Worm (Caenorhabditis elegans) whole organism, early embryonic: ENCODE data around the gene F23B2.10.
"Not testable (repeated sequence)": the region's sequence is repeated elsewhere in the genome, so short reads cannot be mapped to it uniquely, and the experiment has no call there.

Experiments used
- B0310.2 ChIP-seq: sonication (generic microtip); optimal IDR thresholded peaks from 2 replicates; lab custom pipeline; 2016; ENCODE audit warnings: mild to moderate bottlenecking, missing genetic modification characterization, missing compliant biosample characterization
- F13C5.2 ChIP-seq: sonication (generic microtip); optimal IDR thresholded peaks from 2 replicates; lab custom pipeline; 2017; ENCODE audit warnings: mild to moderate bottlenecking, missing genetic modification characterization, inconsistent platforms, missing compliant biosample characterization
- aly-1 ChIP-seq: sonication (generic microtip); optimal IDR thresholded peaks from 2 replicates; lab custom pipeline; 2016; ENCODE audit warnings: missing genetic modification characterization, missing compliant biosample characterization
- ama-1 ChIP-seq: fragments of 150-350 bp; optimal IDR thresholded peaks from 2 replicates; lab custom pipeline; 2014
- ceh-13 ChIP-seq: fragments of 200-800 bp; sonication (Bioruptor generic); optimal IDR thresholded peaks from 2 replicates; lab custom pipeline; 2018; ENCODE audit warnings: mild to moderate bottlenecking, missing genetic modification characterization, missing compliant biosample characterization
- ceh-36 ChIP-seq: sonication (generic microtip); optimal IDR thresholded peaks from 2 replicates; lab custom pipeline; 2016; ENCODE audit warnings: missing genetic modification characterization, inconsistent platforms, missing compliant biosample characterization
- ets-7 ChIP-seq: sonication (generic microtip); optimal IDR thresholded peaks from 2 replicates; lab custom pipeline; 2016; ENCODE audit warnings: missing genotype, missing genetic modification characterization, missing compliant biosample characterization
- flt-1 ChIP-seq: fragments of 200-800 bp; sonication (Bioruptor generic); IDR thresholded peaks from 2 replicates; pipeline ENCODE4 v1.3.6; 2022; ENCODE audit warnings: missing genetic modification characterization, missing compliant biosample characterization
- hmbx-1 ChIP-seq: sonication (generic microtip); optimal IDR thresholded peaks from 2 replicates; lab custom pipeline; 2016; ENCODE audit warnings: mild to moderate bottlenecking, missing genetic modification characterization, missing compliant biosample characterization
- hmg-4 ChIP-seq: fragments of 200-800 bp; sonication (Bioruptor generic); optimal IDR thresholded peaks from 2 replicates; lab custom pipeline; 2018; ENCODE audit warnings: mild to moderate bottlenecking, missing genetic modification characterization, missing compliant biosample characterization
- hnd-1 ChIP-seq: sonication (generic microtip); optimal IDR thresholded peaks from 2 replicates; lab custom pipeline; 2016; ENCODE audit warnings: missing genetic modification characterization, missing compliant biosample characterization
- pes-1 ChIP-seq: fragments of 200-800 bp; sonication (Bioruptor generic); IDR thresholded peaks from 2 replicates; pipeline ENCODE4 v1.3.6; 2022; ENCODE audit warnings: missing genetic modification reagents, missing genetic modification characterization, missing compliant biosample characterization
- scrt-1 ChIP-seq: fragments of 200-800 bp; sonication (Bioruptor generic); IDR thresholded peaks from 2 replicates; pipeline ENCODE4 v1.3.6; 2022; ENCODE audit warnings: missing genetic modification characterization, missing compliant biosample characterization
- sea-1 ChIP-seq: fragments of 200-800 bp; sonication (Bioruptor generic); conservative IDR thresholded peaks from 2 replicates; pipeline ENCODE4 v1.3.6; 2022; ENCODE audit warnings: missing genetic modification characterization, missing compliant biosample characterization
- tbx-11 ChIP-seq: fragments of 200-800 bp; sonication (Bioruptor generic); IDR thresholded peaks from 2 replicates; pipeline ENCODE4 v1.3.6; 2022; ENCODE audit warnings: missing genetic modification characterization, missing compliant biosample characterization
- tbx-37 ChIP-seq: fragments of 200-800 bp; sonication (Bioruptor generic); conservative IDR thresholded peaks from 2 replicates; pipeline ENCODE4 v1.3.6; 2022; ENCODE audit warnings: missing genetic modification reagents, missing genetic modification characterization, missing compliant biosample characterization
- tra-4 ChIP-seq: sonication (generic microtip); optimal IDR thresholded peaks from 2 replicates; lab custom pipeline; 2017; ENCODE audit warnings: missing genetic modification characterization, missing compliant biosample characterization

Gene F23B2.10

DNA sequence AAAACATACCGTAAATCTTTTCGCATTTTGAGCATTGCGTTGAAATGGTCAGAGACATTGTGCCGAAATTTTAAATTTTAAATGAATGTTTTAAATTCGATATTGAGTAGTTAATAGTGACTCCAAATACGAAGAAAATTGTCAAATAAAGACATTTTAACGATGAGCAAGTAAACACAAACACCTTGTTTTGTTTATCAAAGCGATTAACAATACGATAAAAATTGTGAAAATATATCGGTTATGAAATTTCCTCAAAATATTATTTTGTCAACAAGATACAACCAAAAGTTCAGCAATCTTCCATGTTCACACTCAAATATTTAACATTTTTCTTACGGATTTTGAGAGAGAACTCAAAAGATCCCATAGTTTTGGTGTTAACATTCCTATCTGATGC lies at the start of gene F23B2.10:
F23B2.10 (minus strand) TSS at position 101 of the 400 bp plus-strand sequence.
- TF ChIP-seq sea-1 (GFP tag; lab: Robert Waterston, UW) (no peak), flt-1 (GFP tag; lab: Robert Waterston, UW) (no peak), tbx-11 (no peak), hmg-4 (GFP tag; lab: Kevin White, UChicago) (no peak)

DNA sequence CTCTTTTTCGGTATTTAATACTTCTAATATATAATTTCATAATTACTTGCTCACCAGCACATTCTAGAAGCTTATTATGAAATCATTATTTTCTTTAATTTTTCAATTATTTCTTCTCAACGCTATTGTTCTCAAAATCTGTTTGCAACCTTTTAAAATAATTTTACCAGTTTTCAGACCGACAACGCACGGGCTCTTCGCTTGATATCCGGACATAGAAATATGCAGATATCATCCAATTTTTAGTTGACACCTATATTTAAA lies 45.7 kb upstream of the F23B2.10 start, which contains the start of gene wnk-1:
wnk-1 (plus strand) TSS at position 165 of the 264 bp plus-strand sequence.
- TF ChIP-seq hmg-4 (GFP tag; lab: Kevin White, UChicago): no peak
- TF ChIP-seq ceh-36 (tag; lab: Kevin White, UChicago): no peak

DNA sequence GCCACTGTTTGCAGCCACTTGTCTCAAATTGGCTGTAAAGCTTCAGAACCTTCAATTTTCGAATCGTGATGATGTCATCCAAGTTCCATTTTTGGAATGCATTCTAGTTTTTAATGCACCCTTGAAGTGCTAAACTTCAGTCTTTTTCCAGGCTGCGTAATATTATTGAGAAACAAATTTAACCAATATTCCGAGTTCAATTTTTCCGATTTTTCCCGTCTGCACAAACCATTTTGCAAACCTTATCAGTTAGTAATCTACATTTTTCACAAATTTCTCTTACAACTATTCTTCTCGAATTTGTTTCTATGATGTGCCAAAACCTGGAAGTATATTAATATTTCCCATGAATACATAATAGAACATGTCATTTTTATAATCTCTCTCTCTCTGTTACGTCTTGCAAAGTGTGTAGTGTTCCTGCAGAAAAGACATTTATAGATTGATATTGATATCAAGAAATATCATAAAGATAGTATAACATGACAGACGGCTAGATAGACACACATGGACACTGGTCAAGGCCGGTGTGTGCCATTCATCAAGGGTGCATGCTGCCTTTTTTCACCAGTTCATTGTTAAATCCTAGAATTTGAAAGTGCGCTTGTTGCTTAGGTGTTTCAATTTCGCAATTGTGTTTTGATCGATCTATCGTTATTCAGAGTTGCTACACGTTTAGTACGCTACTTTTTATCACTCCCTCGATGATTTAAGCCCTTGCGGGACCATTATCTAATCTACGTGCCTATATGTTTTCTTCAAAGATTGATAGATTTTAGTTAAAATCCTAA lies 45.2 kb upstream of the F23B2.10 start:
- no peak for TF ChIP-seq tbx-37 (GFP tag; lab: Robert Waterston, UW)
- no peak for TF ChIP-seq hnd-1 (tag; lab: Kevin White, UChicago)
- TF ChIP-seq hmg-4 (GFP tag; lab: Kevin White, UChicago): no peak
- TF ChIP-seq tra-4 (tag; lab: Kevin White, UChicago): no peak
- no peak for TF ChIP-seq B0310.2 (tag; lab: Kevin White, UChicago)
- TF ChIP-seq ama-1 (lab: Kevin White, UChicago): no peak
- no peak for TF ChIP-seq F13C5.2 (tag; lab: Kevin White, UChicago)
- no peak for TF ChIP-seq hmbx-1 (tag; lab: Kevin White, UChicago)
- no peak for TF ChIP-seq pes-1
- TF ChIP-seq aly-1 (tag; lab: Kevin White, UChicago): no peak
- no peak for TF ChIP-seq sea-1 (GFP tag; lab: Robert Waterston, UW)
- no peak for TF ChIP-seq scrt-1
- no peak for TF ChIP-seq ets-7
- TF ChIP-seq flt-1 (GFP tag; lab: Robert Waterston, UW): no peak
- no peak for TF ChIP-seq tbx-11
- TF ChIP-seq ceh-13: no peak
- TF ChIP-seq ceh-36 (tag; lab: Kevin White, UChicago): no peak

DNA sequence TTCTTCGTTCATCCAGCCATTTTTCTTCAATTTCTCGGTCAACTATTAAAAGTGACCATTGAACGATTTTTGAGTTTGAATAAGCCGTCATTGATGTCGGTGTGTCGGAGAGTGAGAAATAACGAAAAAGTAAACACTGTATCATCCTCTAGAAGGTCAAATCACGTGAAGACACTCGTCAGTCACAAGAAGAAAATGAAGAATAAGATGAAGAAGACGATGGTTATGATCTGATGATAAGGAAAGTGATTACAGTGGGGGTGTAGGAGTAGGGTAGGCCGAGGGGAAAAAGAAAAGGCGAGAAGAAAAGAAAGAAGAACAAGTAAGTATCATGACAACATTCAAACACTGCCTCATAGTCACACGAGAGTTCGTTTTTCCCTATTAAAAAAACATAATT lies 44.0 kb upstream of the F23B2.10 start:
- TF ChIP-seq scrt-1: no peak
- TF ChIP-seq hnd-1 (tag; lab: Kevin White, UChicago): no peak
- TF ChIP-seq tra-4 (tag; lab: Kevin White, UChicago): no peak

DNA sequence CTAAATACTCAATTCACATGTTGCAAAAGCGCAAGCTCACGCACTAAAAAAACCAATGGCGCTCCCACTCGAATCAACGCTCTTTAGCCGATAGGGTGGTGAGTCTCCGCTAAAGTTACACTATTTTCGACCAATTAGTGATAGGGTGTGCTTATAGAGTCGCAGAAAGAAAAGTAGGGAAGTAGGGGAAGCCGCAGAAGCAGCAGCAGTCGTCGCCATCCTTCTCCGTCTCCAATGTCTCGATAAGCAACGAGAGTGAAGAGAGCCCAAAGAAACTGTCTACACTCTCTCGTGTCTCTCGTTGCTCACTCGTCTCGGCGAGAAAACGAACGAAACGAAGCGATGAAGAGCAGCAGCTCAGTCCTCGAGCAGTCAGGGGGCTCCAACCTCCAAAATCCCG lies 42.6 kb upstream of the F23B2.10 start:
- TF ChIP-seq tbx-11: no peak
- TF ChIP-seq ets-7: no peak
- no peak for TF ChIP-seq tra-4 (tag; lab: Kevin White, UChicago)
- no peak for TF ChIP-seq F13C5.2 (tag; lab: Kevin White, UChicago)
- no peak for TF ChIP-seq ama-1 (lab: Kevin White, UChicago)
- TF ChIP-seq hnd-1 (tag; lab: Kevin White, UChicago): no peak

DNA sequence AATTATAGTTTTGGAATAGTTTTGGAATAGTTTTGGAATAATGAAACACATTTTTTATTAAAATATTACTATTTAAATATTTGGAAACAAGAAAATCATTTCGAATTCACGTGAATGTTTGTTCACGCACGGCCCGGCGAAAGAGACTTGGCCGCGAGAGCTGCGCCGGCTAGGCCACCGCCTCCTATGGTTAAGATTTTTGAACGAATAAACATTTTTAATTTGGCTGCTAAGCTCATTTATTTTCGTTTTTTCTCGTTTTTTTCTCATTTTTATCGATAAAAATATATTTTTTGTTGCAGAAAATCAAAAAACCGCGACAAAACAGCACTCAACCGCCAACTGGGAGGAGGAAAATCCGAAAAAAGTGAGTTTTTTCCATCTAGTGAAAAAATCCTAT lies 40.4 kb upstream of the F23B2.10 start, which contains the start of gene C46C2.7:
C46C2.7 (plus strand) TSS at position 301 of the 400 bp plus-strand sequence.
- not testable (repeated sequence) for TF ChIP-seq ama-1 (lab: Kevin White, UChicago); ceh-36 (tag; lab: Kevin White, UChicago); pes-1

DNA sequence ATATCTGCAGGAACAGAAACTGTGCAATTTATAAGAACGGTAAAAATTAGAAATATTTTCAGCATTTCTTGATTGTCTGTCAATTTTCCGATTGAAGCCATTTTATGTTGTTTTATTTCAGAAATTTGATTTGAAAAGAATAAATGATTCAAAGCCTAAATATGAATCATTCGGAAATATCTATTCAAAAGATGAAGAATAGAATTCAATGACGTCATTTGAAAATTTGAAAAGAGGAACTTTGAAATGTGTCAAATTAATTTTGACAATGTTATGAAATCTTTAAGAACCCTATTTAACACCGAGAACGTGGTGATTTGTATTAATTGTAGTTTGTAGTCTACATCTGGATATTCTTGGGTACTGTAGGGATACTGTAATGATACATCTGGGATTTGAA lies 38.4 kb upstream of the F23B2.10 start, which contains the start of gene C46C2.5:
C46C2.5 (minus strand) TSS at position 101 of the 400 bp plus-strand sequence.
- TF ChIP-seq flt-1 (GFP tag; lab: Robert Waterston, UW): no peak
- no peak for TF ChIP-seq sea-1 (GFP tag; lab: Robert Waterston, UW)
- no peak for TF ChIP-seq tra-4 (tag; lab: Kevin White, UChicago)
- TF ChIP-seq tbx-37 (GFP tag; lab: Robert Waterston, UW): no peak
- no peak for TF ChIP-seq ceh-13
- TF ChIP-seq hmg-4 (GFP tag; lab: Kevin White, UChicago): no peak
- no peak for TF ChIP-seq ets-7
- TF ChIP-seq ama-1 (lab: Kevin White, UChicago): no peak
- no peak for TF ChIP-seq hmbx-1 (tag; lab: Kevin White, UChicago)
- TF ChIP-seq hnd-1 (tag; lab: Kevin White, UChicago): no peak
- TF ChIP-seq pes-1: no peak
- no peak for TF ChIP-seq aly-1 (tag; lab: Kevin White, UChicago)
- TF ChIP-seq ceh-36 (tag; lab: Kevin White, UChicago): no peak
- TF ChIP-seq tbx-11: no peak
- TF ChIP-seq F13C5.2 (tag; lab: Kevin White, UChicago): no peak
- no peak for TF ChIP-seq scrt-1
- TF ChIP-seq B0310.2 (tag; lab: Kevin White, UChicago): no peak

DNA sequence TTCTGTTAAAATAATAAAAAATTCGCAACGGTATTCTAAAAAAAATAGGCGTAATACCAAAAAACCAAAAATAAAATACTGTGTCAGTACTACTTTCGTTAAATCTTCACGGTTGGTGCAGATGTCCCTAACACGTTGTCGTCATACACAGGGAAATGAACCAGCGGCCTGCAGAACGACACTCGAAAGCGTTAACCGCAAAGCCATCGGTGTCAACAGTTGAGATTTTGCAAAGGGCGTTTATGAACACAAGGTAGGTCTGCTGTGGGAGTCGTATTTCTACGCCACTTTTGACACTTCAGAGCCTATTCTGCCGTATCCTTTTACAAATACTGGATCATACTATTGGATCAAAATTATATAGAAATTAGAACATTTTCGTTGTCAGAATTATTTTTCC lies 37.0 kb upstream of the F23B2.10 start:
- TF ChIP-seq sea-1 (GFP tag; lab: Robert Waterston, UW) (peak; percentile 95), flt-1 (GFP tag; lab: Robert Waterston, UW) (peak; percentile 96), ama-1 (lab: Kevin White, UChicago) (no peak), scrt-1 (peak; percentile 96), tbx-37 (GFP tag; lab: Robert Waterston, UW) (peak; percentile 97), ceh-13 (peak; percentile 90), ets-7 (peak; percentile 87), hmg-4 (GFP tag; lab: Kevin White, UChicago) (no peak), pes-1 (peak; percentile 96), tbx-11 (peak; percentile 96), tra-4 (tag; lab: Kevin White, UChicago) (peak; percentile 89), B0310.2 (tag; lab: Kevin White, UChicago) (peak; percentile 93), hnd-1 (tag; lab: Kevin White, UChicago) (peak; percentile 85), hmbx-1 (tag; lab: Kevin White, UChicago) (peak; percentile 76), ceh-36 (tag; lab: Kevin White, UChicago) (peak; percentile 96), F13C5.2 (tag; lab: Kevin White, UChicago) (peak; percentile 94), aly-1 (tag; lab: Kevin White, UChicago) (peak; percentile 95)
